Worm (Caenorhabditis elegans): Measurements from ENCODE around the gene del-5.
A peak's percentile ranks its signal among the peaks of the same experiment; 100 is the strongest.

DNA sequence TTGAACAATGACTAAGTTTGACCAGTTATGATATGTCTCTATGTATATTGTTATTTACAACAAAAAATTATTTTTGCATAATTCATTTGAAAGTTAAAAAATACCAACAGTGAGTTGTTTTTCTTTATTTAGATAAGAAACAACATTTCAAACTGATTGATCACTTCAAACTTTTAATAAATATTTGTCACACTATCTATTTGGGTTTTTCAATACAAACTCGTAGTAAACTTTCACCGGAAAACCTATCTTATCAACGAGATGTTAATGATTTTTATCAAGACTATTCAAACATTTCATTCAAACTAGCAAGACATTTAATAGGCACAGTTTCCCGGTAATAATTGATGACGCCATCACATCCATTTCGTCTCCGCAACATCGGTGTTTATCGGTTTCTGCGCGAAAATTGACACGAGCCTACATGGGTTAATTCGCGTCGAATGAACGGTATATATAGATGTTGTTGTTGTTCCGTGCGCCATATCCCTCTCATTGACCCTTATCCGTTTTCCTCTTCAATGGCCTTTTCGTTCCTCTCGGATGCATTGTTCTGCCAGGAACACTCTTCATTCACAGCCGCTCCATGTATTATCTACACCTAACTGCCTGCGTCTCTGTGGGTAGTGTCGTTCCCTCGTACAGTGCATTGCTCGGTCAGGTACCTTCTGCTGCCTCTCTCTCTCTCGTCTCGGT, 17.7 kb downstream of the del-5 start:
- no peak for TF ChIP-seq ceh-28 (tag; optimal IDR thresholded peaks at IDR 0.05)
- TF ChIP-seq tbx-2 (tag; optimal IDR thresholded peaks at IDR 0.05) = no peak
- TF ChIP-seq fkh-10 (GFP tag; optimal IDR thresholded peaks at IDR 0.05) = no peak
- peak; percentile 31 for TF ChIP-seq pha-4 (tag; optimal IDR thresholded peaks at IDR 0.05)
- no peak for TF ChIP-seq aly-2 (tag; optimal IDR thresholded peaks at IDR 0.05)
